Worm (Caenorhabditis elegans): ENCODE measurements around the gene F28F9.3.

- no peak for TF ChIP-seq lir-1 (GFP tag; conservative IDR thresholded peaks at IDR 0.05)
- no peak for TF ChIP-seq snpc-4 (GFP tag; optimal IDR thresholded peaks at IDR 0.05)
- peak in 1 of 4 experiments; percentile 5 for TF ChIP-seq snpc-4 (tag; optimal IDR thresholded peaks at IDR 0.05)
- TF ChIP-seq Y67H2A.10 (GFP tag; conservative IDR thresholded peaks at IDR 0.05) = no peak
- no peak for TF ChIP-seq hlh-26 (GFP tag; conservative IDR thresholded peaks at IDR 0.05)
These were observed 23.4 kb upstream of the F28F9.3 start, which contains the start of the genes algn-14 and M02B7.2 for ce11 chrIV:3803252-3803651.
